Worm (Caenorhabditis elegans) whole organism, L3 larva: ENCODE measurements around the gene F53F4.1.

Experiments used
- R02D3.7 ChIP-seq: fragments of 150-350 bp; optimal IDR thresholded peaks from 2 replicates; lab custom pipeline; 2014; ENCODE audit warnings: missing biosample characterization, missing genetic modification characterization
- ZK546.5 ChIP-seq: sonication (generic microtip); optimal IDR thresholded peaks from 2 replicates; lab custom pipeline; 2017; ENCODE audit warnings: missing biosample characterization, missing genetic modification characterization
- aly-2 ChIP-seq: fragments of 150-350 bp; optimal IDR thresholded peaks from 2 replicates; lab custom pipeline; 2014; ENCODE audit warnings: missing biosample characterization, missing genetic modification characterization
- ama-1 ChIP-seq: fragments of 150-350 bp; optimal IDR thresholded peaks from 2 replicates; lab custom pipeline; 2018
- ceh-16 ChIP-seq: sonication (generic microtip); optimal IDR thresholded peaks from 2 replicates; lab custom pipeline; 2017; ENCODE audit warnings: missing biosample characterization, missing genetic modification characterization
- ceh-28 ChIP-seq: fragments of 150-350 bp; optimal IDR thresholded peaks from 2 replicates; lab custom pipeline; 2014; ENCODE audit warnings: missing biosample characterization, missing genetic modification reagents, missing genetic modification characterization
- ceh-82 ChIP-seq: fragments of 150-350 bp; optimal IDR thresholded peaks from 2 replicates; lab custom pipeline; 2014; ENCODE audit warnings: missing biosample characterization, missing genetic modification characterization
- ceh-9 ChIP-seq: sonication (generic microtip); optimal IDR thresholded peaks from 2 replicates; lab custom pipeline; 2018; ENCODE audit warnings: missing biosample characterization, missing genetic modification characterization
- daf-12 ChIP-seq: fragments of 150-350 bp; optimal IDR thresholded peaks from 2 replicates; lab custom pipeline; 2014; ENCODE audit warnings: missing biosample characterization, missing genetic modification reagents, missing genetic modification characterization
- egl-27 ChIP-seq: sonication (generic microtip); optimal IDR thresholded peaks from 4 replicates; lab custom pipeline; 2017; ENCODE audit warnings: missing biosample characterization, missing genetic modification reagents, missing genetic modification characterization
- egl-5 ChIP-seq: fragments of 150-350 bp; optimal IDR thresholded peaks from 2 replicates; lab custom pipeline; 2017; ENCODE audit warnings: missing biosample characterization, missing genetic modification reagents, missing genetic modification characterization, inconsistent platforms
- elt-1 ChIP-seq: fragments of 150-350 bp; optimal IDR thresholded peaks from 2 replicates; lab custom pipeline; 2014; ENCODE audit warnings: missing biosample characterization, missing genetic modification characterization
- elt-2 ChIP-seq: sonication (generic microtip); optimal IDR thresholded peaks from 2 replicates; lab custom pipeline; 2016; ENCODE audit warnings: missing genetic modification reagents, mild to moderate bottlenecking, missing genetic modification characterization, missing compliant biosample characterization
- elt-3 ChIP-seq, 3 experiments: fragments of 150-350 bp in 1 of 3; sonication (generic microtip) in 2 of 3; optimal IDR thresholded peaks; 2 replicates in 2 of 3; 4 replicates in 1 of 3; lab custom pipeline; 2014 to 2017; ENCODE audit warnings: missing biosample characterization in 3 of 3, missing genetic modification characterization in 3 of 3
- eor-1 ChIP-seq, 2 experiments: fragments of 150-350 bp; optimal IDR thresholded peaks; 2 replicates each; lab custom pipeline; 2014 to 2018; ENCODE audit warnings: missing biosample characterization in 2 of 2, missing genetic modification characterization in 2 of 2
- fkh-10 ChIP-seq: sonication (generic microtip); optimal IDR thresholded peaks from 2 replicates; lab custom pipeline; 2017; ENCODE audit warnings: missing biosample characterization, missing genetic modification reagents, missing genetic modification characterization
- fkh-2 ChIP-seq: fragments of 150-350 bp; optimal IDR thresholded peaks from 2 replicates; lab custom pipeline; 2014; ENCODE audit warnings: missing biosample characterization, missing genetic modification reagents, missing genetic modification characterization
- fos-1 ChIP-seq: fragments of 150-350 bp; optimal IDR thresholded peaks from 2 replicates; lab custom pipeline; 2014; ENCODE audit warnings: missing biosample characterization, missing genetic modification characterization
- hmg-11 ChIP-seq: sonication (generic microtip); optimal IDR thresholded peaks from 2 replicates; lab custom pipeline; 2016; ENCODE audit warnings: missing genetic modification characterization, missing compliant biosample characterization
- jun-1 ChIP-seq: fragments of 150-350 bp; optimal IDR thresholded peaks from 2 replicates; lab custom pipeline; 2014; ENCODE audit warnings: missing biosample characterization, missing genetic modification reagents, missing genetic modification characterization
- lin-15B ChIP-seq: fragments of 150-350 bp; optimal IDR thresholded peaks from 2 replicates; lab custom pipeline; 2014; ENCODE audit warnings: missing biosample characterization, missing genetic modification characterization
- lin-39 ChIP-seq: fragments of 150-350 bp; optimal IDR thresholded peaks from 2 replicates; lab custom pipeline; 2018; ENCODE audit warnings: missing biosample characterization, missing genetic modification reagents, missing genetic modification characterization
- lsy-12 ChIP-seq: sonication (generic microtip); optimal IDR thresholded peaks from 2 replicates; lab custom pipeline; 2016; ENCODE audit warnings: mild to moderate bottlenecking, missing genetic modification characterization, missing compliant biosample characterization
- mdl-1 ChIP-seq: fragments of 150-350 bp; optimal IDR thresholded peaks from 2 replicates; lab custom pipeline; 2014; ENCODE audit warnings: missing biosample characterization, missing genetic modification characterization
- mml-1 ChIP-seq: fragments of 150-350 bp; sonication (generic microtip); optimal IDR thresholded peaks from 3 replicates; lab custom pipeline; 2014; ENCODE audit warnings: missing biosample characterization, missing genetic modification characterization
- nfya-1 ChIP-seq: sonication (generic microtip); optimal IDR thresholded peaks from 2 replicates; lab custom pipeline; 2017; ENCODE audit warnings: missing genetic modification characterization, mild to moderate bottlenecking, missing compliant biosample characterization, antibody characterized with exemption, moderate library complexity; ENCODE audit not compliant: insufficient read depth
- nhr-11 ChIP-seq: fragments of 150-350 bp; optimal IDR thresholded peaks from 2 replicates; lab custom pipeline; 2014; ENCODE audit warnings: missing biosample characterization, missing genetic modification characterization
- nhr-12 ChIP-seq: fragments of 150-350 bp; optimal IDR thresholded peaks from 2 replicates; lab custom pipeline; 2014; ENCODE audit warnings: missing biosample characterization, missing genetic modification characterization
- nhr-23 ChIP-seq: fragments of 150-350 bp; optimal IDR thresholded peaks from 2 replicates; lab custom pipeline; 2014; ENCODE audit warnings: missing biosample characterization, missing genetic modification reagents, missing genetic modification characterization
- nhr-237 ChIP-seq: fragments of 150-350 bp; optimal IDR thresholded peaks from 2 replicates; lab custom pipeline; 2014; ENCODE audit warnings: missing biosample characterization, missing genetic modification characterization
- nhr-25 ChIP-seq: sonication (generic microtip); optimal IDR thresholded peaks from 2 replicates; lab custom pipeline; 2017; ENCODE audit warnings: missing biosample characterization, missing genetic modification characterization
- nhr-28 ChIP-seq: fragments of 150-350 bp; optimal IDR thresholded peaks from 2 replicates; lab custom pipeline; 2014; ENCODE audit warnings: missing biosample characterization, missing genetic modification characterization
- nhr-43 ChIP-seq: sonication (generic microtip); optimal IDR thresholded peaks from 2 replicates; lab custom pipeline; 2016; ENCODE audit warnings: mild to moderate bottlenecking, missing genetic modification characterization, missing compliant biosample characterization; ENCODE audit not compliant: poor library complexity, severe bottlenecking
- nhr-67 ChIP-seq: fragments of 150-350 bp; optimal IDR thresholded peaks from 2 replicates; lab custom pipeline; 2014; ENCODE audit warnings: missing biosample characterization, missing genetic modification characterization
- nhr-76 ChIP-seq: fragments of 150-350 bp; sonication (generic microtip); optimal IDR thresholded peaks from 5 replicates; lab custom pipeline; 2014; ENCODE audit warnings: missing biosample characterization, missing genetic modification characterization
- nhr-77 ChIP-seq: fragments of 150-350 bp; optimal IDR thresholded peaks from 2 replicates; lab custom pipeline; 2014; ENCODE audit warnings: missing biosample characterization, missing genetic modification characterization
- pha-4 ChIP-seq: fragments of 150-350 bp; optimal IDR thresholded peaks from 2 replicates; lab custom pipeline; 2014; ENCODE audit warnings: missing biosample characterization, missing genetic modification reagents, missing genetic modification characterization
- pqm-1 ChIP-seq: fragments of 150-350 bp; optimal IDR thresholded peaks from 2 replicates; lab custom pipeline; 2017; ENCODE audit warnings: missing biosample characterization, missing genetic modification characterization, inconsistent platforms
- sea-2 ChIP-seq: fragments of 150-350 bp; sonication (generic microtip); optimal IDR thresholded peaks from 4 replicates; lab custom pipeline; 2014; ENCODE audit warnings: missing biosample characterization, missing genetic modification reagents, missing genetic modification characterization
- skn-1 ChIP-seq: fragments of 150-350 bp; optimal IDR thresholded peaks from 2 replicates; lab custom pipeline; 2014; ENCODE audit warnings: missing biosample characterization, missing genetic modification characterization
- snpc-4 ChIP-seq: fragments of 150-350 bp; optimal IDR thresholded peaks from 2 replicates; lab custom pipeline; 2014; ENCODE audit warnings: missing biosample characterization, missing genetic modification characterization
- tbx-2 ChIP-seq: sonication (generic microtip); optimal IDR thresholded peaks from 2 replicates; lab custom pipeline; 2016; ENCODE audit warnings: mild to moderate bottlenecking, missing genetic modification characterization, missing compliant biosample characterization
- unc-39 ChIP-seq: sonication (generic microtip); optimal IDR thresholded peaks from 4 replicates; lab custom pipeline; 2017; ENCODE audit warnings: missing biosample characterization, missing genetic modification characterization
- unc-62 ChIP-seq: fragments of 150-350 bp; sonication (generic microtip); optimal IDR thresholded peaks from 4 replicates; lab custom pipeline; 2014; ENCODE audit warnings: missing biosample characterization, missing genetic modification reagents, missing genetic modification characterization
- zag-1 ChIP-seq: fragments of 150-350 bp; optimal IDR thresholded peaks from 2 replicates; lab custom pipeline; 2014; ENCODE audit warnings: missing biosample characterization, missing genetic modification characterization
- ztf-11 ChIP-seq: fragments of 150-350 bp; optimal IDR thresholded peaks from 2 replicates; lab custom pipeline; 2014; ENCODE audit warnings: missing biosample characterization, missing genetic modification characterization
- ztf-4 ChIP-seq: fragments of 150-350 bp; optimal IDR thresholded peaks from 2 replicates; lab custom pipeline; 2014; ENCODE audit warnings: missing biosample characterization, missing genetic modification characterization

The F53F4.1 gene

ce11 chrV:13556297-13556696, 28.3 kb upstream of the F53F4.1 start, which contains the start of gene C56A3.6:
Gene C56A3.6 (minus strand): TSS chrV:13556397.
- TF ChIP-seq nhr-67 (tag; lab: Kevin White, UChicago) (no peak), nfya-1 (tag; lab: Kevin White, UChicago) (no peak), elt-2 (tag; lab: Kevin White, UChicago) (no peak), R02D3.7 (tag; lab: Kevin White, UChicago) (no peak), unc-62 (GFP tag; lab: Kevin White, UChicago) (no peak), ZK546.5 (no peak), lin-39 (tag; lab: Kevin White, UChicago) (no peak), ceh-16 (tag; lab: Kevin White, UChicago) (no peak), fos-1 (tag; lab: Kevin White, UChicago) (no peak), egl-27 (tag; lab: Kevin White, UChicago) (no peak), fkh-10 (GFP tag; lab: Kevin White, UChicago) (no peak), ztf-11 (tag; lab: Kevin White, UChicago) (no peak), daf-12 (tag; lab: Kevin White, UChicago) (no peak), pha-4 (tag; lab: Kevin White, UChicago) (no peak), nhr-23 (no peak), fkh-2 (tag; lab: Kevin White, UChicago) (no peak), ztf-4 (tag; lab: Kevin White, UChicago) (no peak)

- TF ChIP-seq nhr-67 (tag; lab: Kevin White, UChicago) (no peak), nhr-23 (peak; percentile 76), pha-4 (tag; lab: Kevin White, UChicago) (peak; percentile 83), sea-2 (GFP tag; lab: Kevin White, UChicago) (no peak), elt-3 (tag; optimal IDR thresholded peaks at IDR 0.05; lab: Kevin White, UChicago) (no peak), nhr-77 (tag; lab: Kevin White, UChicago) (no peak), hmg-11 (tag; lab: Kevin White, UChicago) (peak; percentile 52), fkh-10 (GFP tag; lab: Kevin White, UChicago) (peak; percentile 51), ceh-16 (tag; lab: Kevin White, UChicago) (no peak), nfya-1 (tag; lab: Kevin White, UChicago) (peak; percentile 68), fos-1 (tag; lab: Kevin White, UChicago) (no peak), egl-5 (tag; lab: Kevin White, UChicago) (peak; percentile 63), mml-1 (no peak), jun-1 (tag; lab: Kevin White, UChicago) (peak; percentile 89), ztf-4 (tag; lab: Kevin White, UChicago) (no peak), nhr-11 (tag; lab: Kevin White, UChicago) (no peak), daf-12 (tag; lab: Kevin White, UChicago) (no peak), nhr-25 (peak; percentile 40), elt-1 (tag; lab: Kevin White, UChicago) (no peak), nhr-43 (tag; lab: Kevin White, UChicago) (peak; percentile 91), lsy-12 (peak; percentile 72), R02D3.7 (tag; lab: Kevin White, UChicago) (peak; percentile 64), ceh-28 (tag; lab: Kevin White, UChicago) (peak; percentile 70), fkh-2 (tag; lab: Kevin White, UChicago) (no peak), tbx-2 (tag; lab: Kevin White, UChicago) (peak; percentile 8), ZK546.5 (no peak), unc-39 (no peak), lin-15B (tag; lab: Kevin White, UChicago) (peak; percentile 82), nhr-237 (tag; lab: Kevin White, UChicago) (no peak), aly-2 (no peak), nhr-28 (no peak), ama-1 (lab: Kevin White, UChicago) (no peak), ceh-9 (no peak), pqm-1 (peak; percentile 92), zag-1 (no peak), skn-1 (tag; lab: Kevin White, UChicago) (peak; percentile 31), elt-2 (tag; lab: Kevin White, UChicago) (peak; percentile 92), ztf-11 (tag; lab: Kevin White, UChicago) (no peak), lin-39 (tag; lab: Kevin White, UChicago) (peak; percentile 70), nhr-12 (tag; lab: Kevin White, UChicago) (no peak), snpc-4 (tag; lab: Kevin White, UChicago) (peak; percentile 24), eor-1 (tag; optimal IDR thresholded peaks at IDR 0.05; lab: Kevin White, UChicago) (no peak), ceh-82 (no peak), unc-62 (GFP tag; lab: Kevin White, UChicago) (no peak), mdl-1 (no peak), nhr-76 (tag; lab: Kevin White, UChicago) (no peak), egl-27 (tag; lab: Kevin White, UChicago) (no peak)
Observed at ce11 chrV:13556746-13557145, 27.8 kb upstream of the F53F4.1 start, which contains the start of gene cav-2. Gene cav-2 (plus strand): TSS chrV:13557104.
